Worm (Caenorhabditis elegans): Measurements from ENCODE around the gene crls-1.

DNA sequence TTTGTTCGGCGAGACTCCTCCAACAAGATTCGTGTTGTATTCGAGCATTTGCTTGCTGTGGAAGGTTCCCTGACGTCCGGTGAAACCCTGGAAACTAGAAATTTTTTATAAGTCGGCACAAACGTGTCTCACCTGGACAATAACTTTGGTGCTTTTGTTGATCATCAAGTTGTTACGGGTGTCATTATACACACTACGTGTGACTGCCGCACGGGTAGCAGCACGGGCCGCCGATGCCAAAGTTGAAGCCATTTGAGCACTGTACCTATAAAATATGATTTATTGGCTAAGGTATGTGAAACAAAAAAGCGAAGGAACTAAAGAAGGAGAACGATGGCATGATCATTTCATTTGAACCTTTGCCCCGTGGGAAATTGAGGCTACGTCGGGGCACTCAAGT lies 8.6 kb downstream of the crls-1 start, which contains the start of gene sucl-2:
- no peak for TF ChIP-seq ama-1 (optimal IDR thresholded peaks at IDR 0.05)
- TF ChIP-seq pes-1 (GFP tag; IDR thresholded peaks at IDR 0.05): no peak
- TF ChIP-seq ceh-36 (tag; optimal IDR thresholded peaks at IDR 0.05): no peak
- no peak for TF ChIP-seq hmg-4 (GFP tag; optimal IDR thresholded peaks at IDR 0.05)
- no peak for TF ChIP-seq hmbx-1 (tag; optimal IDR thresholded peaks at IDR 0.05)
- no peak for TF ChIP-seq scrt-1 (GFP tag; IDR thresholded peaks at IDR 0.05)
- TF ChIP-seq ets-7 (tag; optimal IDR thresholded peaks at IDR 0.05): no peak
- no peak for TF ChIP-seq flt-1 (GFP tag; IDR thresholded peaks at IDR 0.05)
- no peak for TF ChIP-seq tbx-37 (GFP tag; conservative IDR thresholded peaks at IDR 0.05)
- TF ChIP-seq F13C5.2 (tag; optimal IDR thresholded peaks at IDR 0.05): no peak
- TF ChIP-seq sea-1 (GFP tag; conservative IDR thresholded peaks at IDR 0.05): no peak
- no peak for TF ChIP-seq ceh-13 (GFP tag; optimal IDR thresholded peaks at IDR 0.05)
- no peak for TF ChIP-seq aly-1 (tag; optimal IDR thresholded peaks at IDR 0.05)
